Worm (Caenorhabditis elegans) whole organism, L3 larva: ENCODE measurements around the gene nipi-3.

ENCODE experiments used
- R02D3.7 ChIP-seq: fragments of 150-350 bp; optimal IDR thresholded peaks from 2 replicates; lab custom pipeline; 2014; ENCODE audit warnings: missing biosample characterization, missing genetic modification characterization
- aly-2 ChIP-seq: fragments of 150-350 bp; optimal IDR thresholded peaks from 2 replicates; lab custom pipeline; 2014; ENCODE audit warnings: missing biosample characterization, missing genetic modification characterization
- ama-1 ChIP-seq: fragments of 150-350 bp; optimal IDR thresholded peaks from 2 replicates; lab custom pipeline; 2018
- ceh-16 ChIP-seq: sonication (generic microtip); optimal IDR thresholded peaks from 2 replicates; lab custom pipeline; 2017; ENCODE audit warnings: missing biosample characterization, missing genetic modification characterization
- ceh-28 ChIP-seq: fragments of 150-350 bp; optimal IDR thresholded peaks from 2 replicates; lab custom pipeline; 2014; ENCODE audit warnings: missing biosample characterization, missing genetic modification reagents, missing genetic modification characterization
- ceh-82 ChIP-seq: fragments of 150-350 bp; optimal IDR thresholded peaks from 2 replicates; lab custom pipeline; 2014; ENCODE audit warnings: missing biosample characterization, missing genetic modification characterization
- ceh-9 ChIP-seq: sonication (generic microtip); optimal IDR thresholded peaks from 2 replicates; lab custom pipeline; 2018; ENCODE audit warnings: missing biosample characterization, missing genetic modification characterization
- daf-12 ChIP-seq: fragments of 150-350 bp; optimal IDR thresholded peaks from 2 replicates; lab custom pipeline; 2014; ENCODE audit warnings: missing biosample characterization, missing genetic modification reagents, missing genetic modification characterization
- egl-27 ChIP-seq: sonication (generic microtip); optimal IDR thresholded peaks from 4 replicates; lab custom pipeline; 2017; ENCODE audit warnings: missing biosample characterization, missing genetic modification reagents, missing genetic modification characterization
- egl-5 ChIP-seq: fragments of 150-350 bp; optimal IDR thresholded peaks from 2 replicates; lab custom pipeline; 2017; ENCODE audit warnings: missing biosample characterization, missing genetic modification reagents, missing genetic modification characterization, inconsistent platforms
- elt-1 ChIP-seq: fragments of 150-350 bp; optimal IDR thresholded peaks from 2 replicates; lab custom pipeline; 2014; ENCODE audit warnings: missing biosample characterization, missing genetic modification characterization
- elt-2 ChIP-seq: sonication (generic microtip); optimal IDR thresholded peaks from 2 replicates; lab custom pipeline; 2016; ENCODE audit warnings: missing genetic modification reagents, mild to moderate bottlenecking, missing genetic modification characterization, missing compliant biosample characterization
- elt-3 ChIP-seq, 3 experiments: fragments of 150-350 bp in 1 of 3; sonication (generic microtip) in 2 of 3; optimal IDR thresholded peaks; 2 replicates in 2 of 3; 4 replicates in 1 of 3; lab custom pipeline; 2014 to 2017; ENCODE audit warnings: missing biosample characterization in 3 of 3, missing genetic modification characterization in 3 of 3
- eor-1 ChIP-seq, 2 experiments: fragments of 150-350 bp; optimal IDR thresholded peaks; 2 replicates each; lab custom pipeline; 2014 to 2018; ENCODE audit warnings: missing biosample characterization in 2 of 2, missing genetic modification characterization in 2 of 2
- fkh-10 ChIP-seq: sonication (generic microtip); optimal IDR thresholded peaks from 2 replicates; lab custom pipeline; 2017; ENCODE audit warnings: missing biosample characterization, missing genetic modification reagents, missing genetic modification characterization
- fkh-2 ChIP-seq: fragments of 150-350 bp; optimal IDR thresholded peaks from 2 replicates; lab custom pipeline; 2014; ENCODE audit warnings: missing biosample characterization, missing genetic modification reagents, missing genetic modification characterization
- fos-1 ChIP-seq: fragments of 150-350 bp; optimal IDR thresholded peaks from 2 replicates; lab custom pipeline; 2014; ENCODE audit warnings: missing biosample characterization, missing genetic modification characterization
- hmg-11 ChIP-seq: sonication (generic microtip); optimal IDR thresholded peaks from 2 replicates; lab custom pipeline; 2016; ENCODE audit warnings: missing genetic modification characterization, missing compliant biosample characterization
- jun-1 ChIP-seq: fragments of 150-350 bp; optimal IDR thresholded peaks from 2 replicates; lab custom pipeline; 2014; ENCODE audit warnings: missing biosample characterization, missing genetic modification reagents, missing genetic modification characterization
- lin-15B ChIP-seq: fragments of 150-350 bp; optimal IDR thresholded peaks from 2 replicates; lab custom pipeline; 2014; ENCODE audit warnings: missing biosample characterization, missing genetic modification characterization
- lin-39 ChIP-seq: fragments of 150-350 bp; optimal IDR thresholded peaks from 2 replicates; lab custom pipeline; 2018; ENCODE audit warnings: missing biosample characterization, missing genetic modification reagents, missing genetic modification characterization
- lsy-12 ChIP-seq: sonication (generic microtip); optimal IDR thresholded peaks from 2 replicates; lab custom pipeline; 2016; ENCODE audit warnings: mild to moderate bottlenecking, missing genetic modification characterization, missing compliant biosample characterization
- mdl-1 ChIP-seq: fragments of 150-350 bp; optimal IDR thresholded peaks from 2 replicates; lab custom pipeline; 2014; ENCODE audit warnings: missing biosample characterization, missing genetic modification characterization
- mml-1 ChIP-seq: fragments of 150-350 bp; sonication (generic microtip); optimal IDR thresholded peaks from 3 replicates; lab custom pipeline; 2014; ENCODE audit warnings: missing biosample characterization, missing genetic modification characterization
- nfya-1 ChIP-seq: sonication (generic microtip); optimal IDR thresholded peaks from 2 replicates; lab custom pipeline; 2017; ENCODE audit warnings: missing genetic modification characterization, mild to moderate bottlenecking, missing compliant biosample characterization, antibody characterized with exemption, moderate library complexity; ENCODE audit not compliant: insufficient read depth
- nhr-11 ChIP-seq: fragments of 150-350 bp; optimal IDR thresholded peaks from 2 replicates; lab custom pipeline; 2014; ENCODE audit warnings: missing biosample characterization, missing genetic modification characterization
- nhr-23 ChIP-seq: fragments of 150-350 bp; optimal IDR thresholded peaks from 2 replicates; lab custom pipeline; 2014; ENCODE audit warnings: missing biosample characterization, missing genetic modification reagents, missing genetic modification characterization
- nhr-237 ChIP-seq: fragments of 150-350 bp; optimal IDR thresholded peaks from 2 replicates; lab custom pipeline; 2014; ENCODE audit warnings: missing biosample characterization, missing genetic modification characterization
- nhr-25 ChIP-seq: sonication (generic microtip); optimal IDR thresholded peaks from 2 replicates; lab custom pipeline; 2017; ENCODE audit warnings: missing biosample characterization, missing genetic modification characterization
- nhr-28 ChIP-seq: fragments of 150-350 bp; optimal IDR thresholded peaks from 2 replicates; lab custom pipeline; 2014; ENCODE audit warnings: missing biosample characterization, missing genetic modification characterization
- nhr-67 ChIP-seq: fragments of 150-350 bp; optimal IDR thresholded peaks from 2 replicates; lab custom pipeline; 2014; ENCODE audit warnings: missing biosample characterization, missing genetic modification characterization
- nhr-77 ChIP-seq: fragments of 150-350 bp; optimal IDR thresholded peaks from 2 replicates; lab custom pipeline; 2014; ENCODE audit warnings: missing biosample characterization, missing genetic modification characterization
- pha-4 ChIP-seq: fragments of 150-350 bp; optimal IDR thresholded peaks from 2 replicates; lab custom pipeline; 2014; ENCODE audit warnings: missing biosample characterization, missing genetic modification reagents, missing genetic modification characterization
- pqm-1 ChIP-seq: fragments of 150-350 bp; optimal IDR thresholded peaks from 2 replicates; lab custom pipeline; 2017; ENCODE audit warnings: missing biosample characterization, missing genetic modification characterization, inconsistent platforms
- sea-2 ChIP-seq: fragments of 150-350 bp; sonication (generic microtip); optimal IDR thresholded peaks from 4 replicates; lab custom pipeline; 2014; ENCODE audit warnings: missing biosample characterization, missing genetic modification reagents, missing genetic modification characterization
- snpc-4 ChIP-seq: fragments of 150-350 bp; optimal IDR thresholded peaks from 2 replicates; lab custom pipeline; 2014; ENCODE audit warnings: missing biosample characterization, missing genetic modification characterization
- unc-62 ChIP-seq: fragments of 150-350 bp; sonication (generic microtip); optimal IDR thresholded peaks from 4 replicates; lab custom pipeline; 2014; ENCODE audit warnings: missing biosample characterization, missing genetic modification reagents, missing genetic modification characterization
- ztf-11 ChIP-seq: fragments of 150-350 bp; optimal IDR thresholded peaks from 2 replicates; lab custom pipeline; 2014; ENCODE audit warnings: missing biosample characterization, missing genetic modification characterization
- ztf-4 ChIP-seq: fragments of 150-350 bp; optimal IDR thresholded peaks from 2 replicates; lab custom pipeline; 2014; ENCODE audit warnings: missing biosample characterization, missing genetic modification characterization

The nipi-3 gene

DNA sequence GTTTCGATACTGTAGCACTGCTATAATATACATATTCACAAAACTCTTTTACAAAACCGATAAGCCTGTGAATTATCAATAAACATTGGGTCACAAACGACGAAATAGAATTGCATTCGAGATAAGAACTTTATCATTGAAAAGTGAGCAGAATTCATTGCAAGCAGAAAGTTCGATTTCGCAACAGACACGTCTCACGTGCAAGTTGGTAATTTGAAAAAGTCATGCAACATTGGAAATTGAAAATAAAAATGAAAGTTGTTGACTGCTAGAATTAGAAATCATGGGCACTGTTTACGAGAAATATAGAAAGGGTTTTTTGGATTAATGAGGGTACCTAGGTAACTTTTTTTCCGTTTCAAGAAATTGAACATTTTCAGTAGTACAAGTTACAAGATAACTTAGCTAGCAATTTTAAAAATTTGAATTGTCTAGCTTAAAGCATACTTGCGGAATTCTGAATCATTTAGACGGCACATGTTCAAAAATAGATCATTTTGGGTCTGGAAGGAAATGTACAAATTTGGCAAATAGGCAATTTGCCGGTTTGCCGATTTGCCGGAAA, 2.8 kb downstream of the nipi-3 start (continued):
- no peak for TF ChIP-seq nhr-237

DNA sequence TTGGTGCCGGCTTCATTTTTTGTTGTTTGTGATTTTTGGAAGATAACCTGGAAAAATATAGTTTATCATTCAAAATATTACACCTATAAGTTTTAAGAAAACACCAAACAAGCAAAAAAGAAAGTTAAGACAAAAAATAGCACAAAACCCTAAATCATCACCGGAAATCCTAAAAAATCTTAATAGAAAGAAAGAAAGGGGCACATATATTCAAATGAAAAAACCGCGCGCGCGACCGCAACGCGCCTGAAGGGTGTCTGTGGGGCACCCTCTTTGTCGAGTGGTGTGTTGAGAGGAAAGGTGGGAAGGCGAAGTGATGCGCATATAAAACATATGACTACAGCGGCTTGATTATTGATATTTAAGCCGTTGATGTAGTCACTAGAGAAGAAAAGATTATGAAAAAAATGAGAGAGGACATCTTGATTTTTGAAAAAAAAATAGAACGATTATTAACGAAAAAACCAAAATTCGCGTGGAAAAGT, 6.0 kb downstream of the nipi-3 start, which contains the start of gene K09E9.3:
Gene K09E9.3 (minus strand): TSS at position 51 of the 485 bp plus-strand sequence.
- TF ChIP-seq egl-27 (tag; lab: Kevin White, UChicago) (no peak), nhr-28 (tag; lab: Kevin White, UChicago) (no peak), ceh-28 (tag; lab: Kevin White, UChicago) (no peak), mdl-1 (tag; lab: Kevin White, UChicago) (no peak), daf-12 (no peak), jun-1 (tag; lab: Kevin White, UChicago) (no peak), lin-39 (peak; percentile 66), mml-1 (tag; lab: Kevin White, UChicago) (no peak), snpc-4 (no peak), pqm-1 (tag; lab: Kevin White, UChicago) (no peak), eor-1 (tag; optimal IDR thresholded peaks at IDR 0.05; lab: Kevin White, UChicago) (no peak), ceh-82 (tag; lab: Kevin White, UChicago) (no peak), ceh-16 (tag; lab: Kevin White, UChicago) (no peak), R02D3.7 (tag; lab: Kevin White, UChicago) (no peak), hmg-11 (tag; lab: Kevin White, UChicago) (peak; percentile 65), ztf-11 (no peak), ztf-4 (tag; lab: Kevin White, UChicago) (no peak), nhr-237 (no peak), fos-1 (tag; lab: Kevin White, UChicago) (no peak), elt-2 (tag; lab: Kevin White, UChicago) (peak; percentile 13), fkh-10 (GFP tag; lab: Kevin White, UChicago) (no peak), pha-4 (tag; lab: Kevin White, UChicago) (peak; percentile 24), nhr-77 (tag; lab: Kevin White, UChicago) (no peak), nfya-1 (tag; lab: Kevin White, UChicago) (peak; percentile 48), elt-1 (tag; lab: Kevin White, UChicago) (no peak)

DNA sequence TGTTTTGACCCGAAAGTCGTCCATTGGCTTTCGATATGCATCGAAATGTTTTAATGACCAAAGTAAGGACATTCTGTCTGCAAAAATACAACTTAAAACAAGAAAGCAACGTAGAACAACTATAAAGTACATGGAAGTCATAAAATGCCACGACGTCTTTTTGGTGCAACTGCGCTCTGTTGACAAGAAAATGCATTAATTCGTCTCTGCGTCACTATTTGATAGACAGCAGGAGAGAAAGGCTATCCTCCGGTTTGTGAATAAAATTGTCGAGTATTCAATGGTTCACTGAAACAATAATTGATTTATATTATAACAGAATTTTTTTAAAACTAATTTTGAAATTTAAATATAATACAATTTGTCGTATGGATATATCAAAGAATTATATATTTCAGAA, 8.7 kb downstream of the nipi-3 start, which contains the start of gene ergi-3:
Gene ergi-3 (minus strand): TSS at position 311 of the 400 bp plus-strand sequence.
- no peak for TF ChIP-seq nhr-67 (tag; lab: Kevin White, UChicago)
- no peak for TF ChIP-seq aly-2 (tag; lab: Kevin White, UChicago)
- TF ChIP-seq elt-3 (tag; optimal IDR thresholded peaks at IDR 0.05; lab: Kevin White, UChicago): peak in 1 of 3 experiments; percentile 47
- no peak for TF ChIP-seq fkh-2 (tag; lab: Kevin White, UChicago)
- peak; percentile 50 for TF ChIP-seq jun-1 (tag; lab: Kevin White, UChicago)
- peak; percentile 82 for TF ChIP-seq pha-4 (tag; lab: Kevin White, UChicago)
- TF ChIP-seq nhr-11 (tag; lab: Kevin White, UChicago): no peak
- peak; percentile 77 for TF ChIP-seq egl-5 (tag; lab: Kevin White, UChicago)
- TF ChIP-seq lsy-12 (tag; lab: Kevin White, UChicago): no peak
- no peak for TF ChIP-seq unc-62
- TF ChIP-seq mdl-1 (tag; lab: Kevin White, UChicago): no peak
- TF ChIP-seq lin-39: peak; percentile 88
- TF ChIP-seq sea-2 (GFP tag; lab: Kevin White, UChicago): no peak
- no peak for TF ChIP-seq ama-1 (lab: Kevin White, UChicago)
- peak; percentile 60 for TF ChIP-seq nhr-23 (tag; lab: Kevin White, UChicago)
- TF ChIP-seq egl-27 (tag; lab: Kevin White, UChicago): no peak
- peak; percentile 78 for TF ChIP-seq lin-15B (tag; lab: Kevin White, UChicago)
- peak; percentile 75 for TF ChIP-seq nhr-25
- TF ChIP-seq snpc-4: peak; percentile 68
- peak; percentile 45 for TF ChIP-seq elt-2 (tag; lab: Kevin White, UChicago)
- peak; percentile 77 for TF ChIP-seq nfya-1 (tag; lab: Kevin White, UChicago)
- no peak for TF ChIP-seq daf-12
- no peak for TF ChIP-seq pqm-1 (tag; lab: Kevin White, UChicago)
- no peak for TF ChIP-seq ceh-9 (tag; lab: Kevin White, UChicago)
- TF ChIP-seq, all 47 proteins: peak for 11
